Fruit fly (Drosophila melanogaster): Measurements from ENCODE around the gene tHMG2.

Gene tHMG2

dm6 chr3R:22530305-22530704, 37.6 kb downstream of the tHMG2 start, which contains the start of gene CG33099:
Gene CG33099, minus strand, starts transcription at chr3R:22530572.
- no peak for TF ChIP-seq fu2 (GFP tag; optimal IDR thresholded peaks at IDR 0.05)
- no peak for TF ChIP-seq CG1602 (GFP tag; optimal IDR thresholded peaks at IDR 0.05)
- no peak for TF ChIP-seq CG10462 (GFP tag; optimal IDR thresholded peaks at IDR 0.05)
- TF ChIP-seq lov (optimal IDR thresholded peaks at IDR 0.05), result no peak
- TF ChIP-seq lov (GFP tag; IDR thresholded peaks at IDR 0.05), result no peak
- TF ChIP-seq her (GFP tag; optimal IDR thresholded peaks at IDR 0.05), result peak; percentile 11
- TF ChIP-seq CG8089 (GFP tag; optimal IDR thresholded peaks at IDR 0.05), result no peak
- no peak for TF ChIP-seq Spps (tag; optimal IDR thresholded peaks at IDR 0.05)
- TF ChIP-seq CG32532 (GFP tag; IDR thresholded peaks at IDR 0.05), result no peak
- peak; percentile 54 for TF ChIP-seq CG33557 (GFP tag; optimal IDR thresholded peaks at IDR 0.05)
- TF ChIP-seq CG1603 (tag; optimal IDR thresholded peaks at IDR 0.05), result peak; percentile 44
- TF ChIP-seq Dref (GFP tag; IDR thresholded peaks at IDR 0.05), result no peak
- TF ChIP-seq bcd (GFP tag; optimal IDR thresholded peaks at IDR 0.05), result peak; percentile 11
- no peak for TF ChIP-seq CG9797 (GFP tag; optimal IDR thresholded peaks at IDR 0.05)
- TF ChIP-seq Ravus (GFP tag; IDR thresholded peaks at IDR 0.05), result no peak
- peak; percentile 28 for TF ChIP-seq CG33213 (GFP tag; optimal IDR thresholded peaks at IDR 0.05)
- TF ChIP-seq psq (GFP tag; optimal IDR thresholded peaks at IDR 0.05), result peak; percentile 7
- no peak for TF ChIP-seq HmgD (GFP tag; optimal IDR thresholded peaks at IDR 0.05)
- no peak for TF ChIP-seq gcm2 (GFP tag; optimal IDR thresholded peaks at IDR 0.05)
- TF ChIP-seq CG4282 (GFP tag; optimal IDR thresholded peaks at IDR 0.05), result no peak
- no peak for TF ChIP-seq ftz-f1 (GFP tag; optimal IDR thresholded peaks at IDR 0.05)
- TF ChIP-seq cad (GFP tag; optimal IDR thresholded peaks at IDR 0.05), result no peak
- no peak for TF ChIP-seq danr (GFP tag; IDR thresholded peaks at IDR 0.05)
- TF ChIP-seq HLHmδ (GFP tag; optimal IDR thresholded peaks at IDR 0.05), result no peak
- TF ChIP-seq CG13123 (GFP tag; optimal IDR thresholded peaks at IDR 0.05), result peak; percentile 30
- no peak for TF ChIP-seq CG11093 (GFP tag; IDR thresholded peaks at IDR 0.05)
- TF ChIP-seq pb (GFP tag; optimal IDR thresholded peaks at IDR 0.05), result no peak
- TF ChIP-seq lab (GFP tag; optimal IDR thresholded peaks at IDR 0.05), result peak; percentile 77
- TF ChIP-seq gro (GFP tag; optimal IDR thresholded peaks at IDR 0.05), result peak; percentile 54
- TF ChIP-seq run (tag; optimal IDR thresholded peaks at IDR 0.05), result no peak
- TF ChIP-seq wor (GFP tag; IDR thresholded peaks at IDR 0.05), result no peak
- TF ChIP-seq zfh1 (GFP tag; IDR thresholded peaks at IDR 0.05), result 0 out of 3 replicates have a peak, but pooled peaks have one; percentile 34
- peak; percentile 9 for TF ChIP-seq ash1 (GFP tag; optimal IDR thresholded peaks at IDR 0.05)
- peak; percentile 11 for TF ChIP-seq nom (GFP tag; optimal IDR thresholded peaks at IDR 0.05)
- no peak for TF ChIP-seq Oaz (GFP tag; IDR thresholded peaks at IDR 0.05)
- no peak for TF ChIP-seq Elba2 (GFP tag; optimal IDR thresholded peaks at IDR 0.05)
- TF ChIP-seq sima (GFP tag; optimal IDR thresholded peaks at IDR 0.05), result no peak
- peak; percentile 72 for TF ChIP-seq grn (GFP tag; optimal IDR thresholded peaks at IDR 0.05)
- peak; percentile 24 for TF ChIP-seq bab2 (GFP tag; optimal IDR thresholded peaks at IDR 0.05)
- TF ChIP-seq Ets97D (GFP tag; optimal IDR thresholded peaks at IDR 0.05), result no peak
- no peak for TF ChIP-seq CG2889 (GFP tag; IDR thresholded peaks at IDR 0.05)
- TF ChIP-seq Hand (GFP tag; optimal IDR thresholded peaks at IDR 0.05), result no peak
- no peak for TF ChIP-seq sisA (GFP tag; IDR thresholded peaks at IDR 0.05)
- no peak for TF ChIP-seq Kr (GFP tag; optimal IDR thresholded peaks at IDR 0.05)
- TF ChIP-seq org-1 (GFP tag; optimal IDR thresholded peaks at IDR 0.05), result peak; percentile 29
- TF ChIP-seq CG31224 (GFP tag; IDR thresholded peaks at IDR 0.05), result no peak
- peak in 1 of 2 experiments; percentile 16 for TF ChIP-seq Hr51 (GFP tag; optimal IDR thresholded peaks at IDR 0.05)
- TF ChIP-seq C15 (GFP tag; IDR thresholded peaks at IDR 0.05), result no peak
- peak; percentile 49 for TF ChIP-seq gcm (GFP tag; optimal IDR thresholded peaks at IDR 0.05)
- TF ChIP-seq CG17186 (GFP tag; optimal IDR thresholded peaks at IDR 0.05), result no peak
- TF ChIP-seq dmrt99B (tag; optimal IDR thresholded peaks at IDR 0.05), result peak; percentile 4
- TF ChIP-seq CG4730 (GFP tag; IDR thresholded peaks at IDR 0.05), result no peak
- TF ChIP-seq CG7745 (tag; optimal IDR thresholded peaks at IDR 0.05), result no peak
